Worm (Caenorhabditis elegans): ENCODE data around the gene brc-1.

Gene brc-1

ce11 chrIII:3867378-3867904, 4.7 kb upstream of the brc-1 start, which contains the start of gene rpl-3 (continued):
- TF ChIP-seq unc-62 (GFP tag; optimal IDR thresholded peaks at IDR 0.05 in 1 of 2): peak; percentile 71 to 100
- peak; percentile 98 for TF ChIP-seq unc-62 (tag; optimal IDR thresholded peaks at IDR 0.05)
- TF ChIP-seq aly-2 (tag; optimal IDR thresholded peaks at IDR 0.05): peak; percentile 99
- TF ChIP-seq snpc-4 (tag; optimal IDR thresholded peaks at IDR 0.05): peak; percentile 70
- TF ChIP-seq Y5F2A.4 (GFP tag; optimal IDR thresholded peaks at IDR 0.05): peak; percentile 98
- peak; percentile 99 for TF ChIP-seq fos-1 (tag; optimal IDR thresholded peaks at IDR 0.05)
- TF ChIP-seq pqm-1 (tag; optimal IDR thresholded peaks at IDR 0.05): peak; percentile 100
- peak in 1 of 2 experiments; percentile 93 for TF ChIP-seq ZK546.5 (tag; optimal IDR thresholded peaks at IDR 0.05)
- peak; percentile 100 for TF ChIP-seq dve-1 (tag; optimal IDR thresholded peaks at IDR 0.05; ENCODE audit: insufficient read depth)
- TF ChIP-seq mxl-3 (GFP tag; optimal IDR thresholded peaks at IDR 0.05): peak; percentile 99
- TF ChIP-seq ceh-20 (GFP tag; IDR thresholded peaks at IDR 0.05): peak; percentile 100
- peak; percentile 100 for TF ChIP-seq daf-19 (GFP tag; conservative IDR thresholded peaks at IDR 0.05)
- TF ChIP-seq php-3 (GFP tag; IDR thresholded peaks at IDR 0.05): peak; percentile 100
- TF ChIP-seq ceh-44 (GFP tag; IDR thresholded peaks at IDR 0.05): peak; percentile 99
- TF ChIP-seq zfp-3 (GFP tag; conservative IDR thresholded peaks at IDR 0.05): peak; percentile 100
- TF ChIP-seq ztf-7 (tag; optimal IDR thresholded peaks at IDR 0.05): peak; percentile 97
- peak; percentile 100 for TF ChIP-seq sdz-12 (GFP tag; optimal IDR thresholded peaks at IDR 0.05)
- TF ChIP-seq R02D3.7 (tag; optimal IDR thresholded peaks at IDR 0.05): peak; percentile 68
- peak; percentile 99 for TF ChIP-seq Y105C5A.15 (GFP tag; IDR thresholded peaks at IDR 0.05)
- TF ChIP-seq hif-1 (tag; optimal IDR thresholded peaks at IDR 0.05): peak; percentile 96 to 99
- TF ChIP-seq nhr-76 (tag; optimal IDR thresholded peaks at IDR 0.05): peak; percentile 92
- TF ChIP-seq set-16 (GFP tag; IDR thresholded peaks at IDR 0.05): peak; percentile 88
- peak; percentile 100 for TF ChIP-seq aha-1 (tag)
- TF ChIP-seq T26A8.4 (GFP tag; IDR thresholded peaks at IDR 0.05): peak; percentile 100
- TF ChIP-seq rbr-2 (tag; optimal IDR thresholded peaks at IDR 0.05): peak; percentile 100
- peak; percentile 96 for TF ChIP-seq nhr-237 (tag; optimal IDR thresholded peaks at IDR 0.05)
- TF ChIP-seq ztf-11 (tag; optimal IDR thresholded peaks at IDR 0.05): peak; percentile 93
- TF ChIP-seq nhr-28 (tag; optimal IDR thresholded peaks at IDR 0.05): peak; percentile 100
- peak; percentile 96 for TF ChIP-seq F10B5.3 (tag; optimal IDR thresholded peaks at IDR 0.05)
- no peak for TF ChIP-seq egl-27 (tag; optimal IDR thresholded peaks at IDR 0.05)
- peak; percentile 99 for TF ChIP-seq unc-130 (GFP tag; optimal IDR thresholded peaks at IDR 0.05)
- TF ChIP-seq Y75B8A.6 (GFP tag; IDR thresholded peaks at IDR 0.05): peak; percentile 100
- peak; percentile 100 for TF ChIP-seq gei-8 (GFP tag; optimal IDR thresholded peaks at IDR 0.05)
- TF ChIP-seq nhr-10 (tag; optimal IDR thresholded peaks at IDR 0.05): peak; percentile 100
- TF ChIP-seq zag-1 (tag; optimal IDR thresholded peaks at IDR 0.05): peak; percentile 96
- peak; percentile 99 for TF ChIP-seq hlh-30 (tag; optimal IDR thresholded peaks at IDR 0.05; ENCODE audit: insufficient read depth)
- peak; percentile 100 for TF ChIP-seq lin-29 (GFP tag; IDR thresholded peaks at IDR 0.05)
- TF ChIP-seq nhr-42 (GFP tag; IDR thresholded peaks at IDR 0.05): peak; percentile 100
- peak; percentile 99 for TF ChIP-seq lin-1 (GFP tag; IDR thresholded peaks at IDR 0.05)
- peak; percentile 96 for TF ChIP-seq mxl-2 (GFP tag; conservative IDR thresholded peaks at IDR 0.05)
- TF ChIP-seq mdt-29 (GFP tag; IDR thresholded peaks at IDR 0.05): peak; percentile 99
- TF ChIP-seq ctbp-1 (GFP tag; IDR thresholded peaks at IDR 0.05): peak; percentile 100
- TF ChIP-seq ces-1 (GFP tag; optimal IDR thresholded peaks at IDR 0.05): peak; percentile 98
- TF ChIP-seq madf-5 (GFP tag; IDR thresholded peaks at IDR 0.05): peak; percentile 100
- TF ChIP-seq pha-4 (GFP tag; IDR thresholded peaks at IDR 0.05): peak; percentile 99
- peak; percentile 87 for TF ChIP-seq pha-4 (tag; optimal IDR thresholded peaks at IDR 0.05)
- peak; percentile 100 for TF ChIP-seq nhr-6 (tag; optimal IDR thresholded peaks at IDR 0.05)
- TF ChIP-seq lim-7 (GFP tag; IDR thresholded peaks at IDR 0.05): peak; percentile 99
- TF ChIP-seq dpl-1 (GFP tag; optimal IDR thresholded peaks at IDR 0.05): peak; percentile 100
- peak; percentile 100 for TF ChIP-seq madf-9 (GFP tag; conservative IDR thresholded peaks at IDR 0.05)
- TF ChIP-seq daf-8 (GFP tag; IDR thresholded peaks at IDR 0.05): peak; percentile 94
- TF ChIP-seq lsy-2 (tag; optimal IDR thresholded peaks at IDR 0.05): peak; percentile 100
